Worm (Caenorhabditis elegans) whole organism, L4 larva: Measurements from ENCODE around the gene nhr-120.

Source experiments
- D1046.2 ChIP-seq: fragments of 200-800 bp; sonication (Bioruptor generic); IDR thresholded peaks from 2 replicates; pipeline ENCODE4 v1.3.6; 2022; ENCODE audit warnings: missing genetic modification characterization, missing compliant biosample characterization
- T20F7.1 ChIP-seq: fragments of 200-800 bp; sonication (Bioruptor generic); optimal IDR thresholded peaks from 2 replicates; lab custom pipeline; 2018; ENCODE audit warnings: mild to moderate bottlenecking, missing genetic modification characterization, missing compliant biosample characterization
- Y105C5A.15 ChIP-seq: fragments of 200-800 bp; sonication (Bioruptor generic); IDR thresholded peaks from 2 replicates; pipeline ENCODE4 v1.3.6; 2022; ENCODE audit warnings: missing genetic modification characterization, missing compliant biosample characterization
- Y48G9A.11 ChIP-seq: fragments of 200-800 bp; sonication (Bioruptor generic); IDR thresholded peaks from 2 replicates; pipeline ENCODE4 v1.3.6; 2022; ENCODE audit warnings: missing genetic modification reagents, missing genetic modification characterization, missing compliant biosample characterization
- ZK337.2 ChIP-seq: fragments of 200-800 bp; sonication (Bioruptor generic); IDR thresholded peaks from 2 replicates; pipeline ENCODE4 v1.3.6; 2022; ENCODE audit warnings: missing genetic modification reagents, missing genetic modification characterization, missing compliant biosample characterization
- ZK546.5 ChIP-seq, 2 experiments: sonication (generic microtip); optimal IDR thresholded peaks; 2 replicates each; lab custom pipeline; 2017; ENCODE audit warnings: missing biosample characterization in 2 of 2, missing genetic modification characterization in 2 of 2
- aly-2 ChIP-seq: sonication (generic microtip); optimal IDR thresholded peaks from 2 replicates; lab custom pipeline; 2018; ENCODE audit warnings: missing biosample characterization, missing genetic modification characterization
- ceh-32 ChIP-seq: sonication (generic microtip); optimal IDR thresholded peaks from 2 replicates; lab custom pipeline; 2016; ENCODE audit warnings: mild to moderate bottlenecking, missing genetic modification characterization, missing compliant biosample characterization; ENCODE audit not compliant: poor library complexity
- ctbp-1 ChIP-seq: fragments of 200-800 bp; sonication (Bioruptor generic); IDR thresholded peaks from 2 replicates; pipeline ENCODE4 v1.3.6; 2022; ENCODE audit warnings: missing genetic modification reagents, missing genetic modification characterization, missing compliant biosample characterization
- daf-16 ChIP-seq, 3 experiments: sonication (generic microtip); optimal IDR thresholded peaks; 2 replicates each; lab custom pipeline; 2016 to 2017; ENCODE audit warnings: missing genetic modification characterization in 3 of 3, missing genetic modification reagents in 3 of 3, mild to moderate bottlenecking in 2 of 3, missing compliant biosample characterization in 2 of 3, missing biosample characterization in 1 of 3, moderate library complexity in 1 of 3
- dmd-6 ChIP-seq: fragments of 200-800 bp; sonication (Bioruptor generic); IDR thresholded peaks from 2 replicates; pipeline ENCODE4 v1.3.6; 2022; ENCODE audit warnings: missing genetic modification reagents, missing genetic modification characterization, missing compliant biosample characterization
- duxl-1 ChIP-seq: sonication (generic microtip); optimal IDR thresholded peaks from 2 replicates; lab custom pipeline; 2016; ENCODE audit warnings: mild to moderate bottlenecking, missing genetic modification characterization, moderate library complexity, missing compliant biosample characterization; ENCODE audit not compliant: poor library complexity
- dve-1 ChIP-seq: sonication (generic microtip); optimal IDR thresholded peaks from 2 replicates; lab custom pipeline; 2017; ENCODE audit warnings: antibody characterized with exemption, mild to moderate bottlenecking, missing genetic modification characterization, missing compliant biosample characterization; ENCODE audit not compliant: insufficient read depth
- egl-27 ChIP-seq: sonication (generic microtip); optimal IDR thresholded peaks from 3 replicates; lab custom pipeline; 2017; ENCODE audit warnings: missing biosample characterization, missing genetic modification reagents, missing genetic modification characterization
- egl-43 ChIP-seq: fragments of 200-800 bp; sonication (Bioruptor generic); IDR thresholded peaks from 2 replicates; pipeline ENCODE4 v1.3.6; 2022; ENCODE audit warnings: missing genetic modification reagents, missing genetic modification characterization, missing compliant biosample characterization
- hlh-11 ChIP-seq: fragments of 200-800 bp; sonication (Bioruptor generic); optimal IDR thresholded peaks from 2 replicates; lab custom pipeline; 2018; ENCODE audit warnings: mild to moderate bottlenecking, missing genetic modification characterization, missing compliant biosample characterization
- hlh-30 ChIP-seq: sonication (generic microtip); optimal IDR thresholded peaks from 2 replicates; lab custom pipeline; 2017; ENCODE audit warnings: antibody characterized with exemption, mild to moderate bottlenecking, missing genetic modification characterization, missing compliant biosample characterization; ENCODE audit not compliant: insufficient read depth
- hmg-1.1 ChIP-seq: fragments of 200-800 bp; sonication (Bioruptor generic); IDR thresholded peaks from 2 replicates; pipeline ENCODE4 v1.3.6; 2022; ENCODE audit warnings: missing genetic modification reagents, missing genetic modification characterization, missing compliant biosample characterization
- lim-7 ChIP-seq: fragments of 200-800 bp; sonication (Bioruptor generic); IDR thresholded peaks from 2 replicates; pipeline ENCODE4 v1.3.6; 2022; ENCODE audit warnings: missing genetic modification characterization, missing compliant biosample characterization
- lin-29 ChIP-seq: fragments of 200-800 bp; sonication (Bioruptor generic); IDR thresholded peaks from 2 replicates; pipeline ENCODE4 v1.3.6; 2022; ENCODE audit warnings: missing genetic modification reagents, missing genetic modification characterization, missing compliant biosample characterization
- lin-38 ChIP-seq: fragments of 200-800 bp; sonication (Bioruptor generic); IDR thresholded peaks from 2 replicates; pipeline ENCODE4 v1.3.6; 2022; ENCODE audit warnings: missing genetic modification reagents, missing genetic modification characterization, missing compliant biosample characterization
- lsy-2 ChIP-seq, 2 experiments: fragments of 150-350 bp in 1 of 2; sonication (generic microtip) in 1 of 2; optimal IDR thresholded peaks; 2 replicates each; lab custom pipeline; 2014 to 2017; ENCODE audit warnings: missing biosample characterization in 2 of 2, missing genetic modification characterization in 2 of 2
- mdl-1 ChIP-seq, 2 experiments: fragments of 150-350 bp in 1 of 2; sonication (generic microtip) in 1 of 2; optimal IDR thresholded peaks; 2 replicates each; lab custom pipeline; 2014 to 2017; ENCODE audit warnings: missing biosample characterization in 2 of 2, missing genetic modification characterization in 2 of 2
- mdt-29 ChIP-seq: fragments of 200-800 bp; sonication (Bioruptor generic); IDR thresholded peaks from 2 replicates; pipeline ENCODE4 v1.3.6; 2022; ENCODE audit warnings: missing genetic modification reagents, missing genetic modification characterization, missing compliant biosample characterization
- mes-2 ChIP-seq: sonication (generic microtip); optimal IDR thresholded peaks from 2 replicates; lab custom pipeline; 2016; ENCODE audit warnings: missing genotype, mild to moderate bottlenecking, missing genetic modification characterization, missing compliant biosample characterization; ENCODE audit not compliant: poor library complexity, severe bottlenecking
- nhr-102 ChIP-seq: sonication (generic microtip); optimal IDR thresholded peaks from 2 replicates; lab custom pipeline; 2016; ENCODE audit warnings: mild to moderate bottlenecking, missing genetic modification characterization, moderate library complexity, missing compliant biosample characterization
- nhr-111 ChIP-seq: fragments of 200-800 bp; sonication (Bioruptor generic); optimal IDR thresholded peaks from 2 replicates; lab custom pipeline; 2018; ENCODE audit warnings: mild to moderate bottlenecking, missing genetic modification characterization, missing compliant biosample characterization
- nhr-25 ChIP-seq: sonication (generic microtip); optimal IDR thresholded peaks from 2 replicates; lab custom pipeline; 2017; ENCODE audit warnings: missing genetic modification characterization, mild to moderate bottlenecking, missing compliant biosample characterization, antibody characterized with exemption, moderate library complexity, borderline replicate concordance; ENCODE audit not compliant: insufficient read depth
- nhr-28 ChIP-seq: fragments of 150-350 bp; optimal IDR thresholded peaks from 2 replicates; lab custom pipeline; 2014; ENCODE audit warnings: missing biosample characterization, missing genetic modification characterization
- nhr-48 ChIP-seq: sonication (generic microtip); optimal IDR thresholded peaks from 2 replicates; lab custom pipeline; 2016; ENCODE audit warnings: mild to moderate bottlenecking, missing genetic modification characterization, missing compliant biosample characterization
- nhr-6 ChIP-seq: fragments of 150-350 bp; optimal IDR thresholded peaks from 2 replicates; lab custom pipeline; 2014; ENCODE audit warnings: missing biosample characterization, missing genetic modification characterization
- nhr-76 ChIP-seq: fragments of 150-350 bp; optimal IDR thresholded peaks from 2 replicates; lab custom pipeline; 2014; ENCODE audit warnings: missing biosample characterization, missing genetic modification characterization
- nhr-77 ChIP-seq: fragments of 150-350 bp; optimal IDR thresholded peaks from 2 replicates; lab custom pipeline; 2014; ENCODE audit warnings: missing biosample characterization, missing genetic modification characterization
- pha-4 ChIP-seq, 2 experiments: fragments of 150-350 bp in 1 of 2; fragments of 200-800 bp in 1 of 2; sonication (Bioruptor generic) in 1 of 2; IDR thresholded peaks in 1 of 2; optimal IDR thresholded peaks in 1 of 2; 2 replicates each; pipeline versions ENCODE4 v1.3.6 to Lab custom; 2014 to 2022; ENCODE audit warnings: missing genetic modification characterization in 2 of 2, missing genetic modification reagents in 2 of 2, missing biosample characterization in 1 of 2, missing compliant biosample characterization in 1 of 2
- pqm-1 ChIP-seq: sonication (generic microtip); optimal IDR thresholded peaks from 2 replicates; lab custom pipeline; 2017; ENCODE audit warnings: missing biosample characterization, missing genetic modification characterization
- rbr-2 ChIP-seq: sonication (generic microtip); optimal IDR thresholded peaks from 2 replicates; lab custom pipeline; 2016; ENCODE audit warnings: missing genotype, missing genetic modification characterization, missing compliant biosample characterization
- saeg-2 ChIP-seq: fragments of 200-800 bp; sonication (Bioruptor generic); IDR thresholded peaks from 2 replicates; pipeline ENCODE4 v1.3.6; 2022; ENCODE audit warnings: missing genetic modification reagents, missing genetic modification characterization, missing compliant biosample characterization
- skn-1 ChIP-seq: fragments of 150-350 bp; optimal IDR thresholded peaks from 2 replicates; lab custom pipeline; 2014; ENCODE audit warnings: missing biosample characterization, missing genetic modification characterization
- tag-97 ChIP-seq: fragments of 200-800 bp; sonication (Bioruptor generic); IDR thresholded peaks from 2 replicates; pipeline ENCODE4 v1.3.6; 2022; ENCODE audit warnings: missing genetic modification characterization, missing compliant biosample characterization
- tra-1 ChIP-seq: fragments of 200-800 bp; sonication (Bioruptor generic); IDR thresholded peaks from 2 replicates; pipeline ENCODE4 v1.3.6; 2022; ENCODE audit warnings: missing genetic modification reagents, missing genetic modification characterization, missing compliant biosample characterization
- vab-7 ChIP-seq: fragments of 200-800 bp; sonication (Bioruptor generic); IDR thresholded peaks from 2 replicates; pipeline ENCODE4 v1.3.6; 2022; ENCODE audit warnings: missing genetic modification reagents, missing genetic modification characterization, missing compliant biosample characterization
- zfp-2 ChIP-seq: sonication (generic microtip); optimal IDR thresholded peaks from 2 replicates; lab custom pipeline; 2016; ENCODE audit warnings: mild to moderate bottlenecking, missing genetic modification characterization, missing compliant biosample characterization
- zip-11 ChIP-seq: fragments of 200-800 bp; sonication (Bioruptor generic); IDR thresholded peaks from 2 replicates; pipeline ENCODE4 v1.3.6; 2022; ENCODE audit warnings: missing genetic modification characterization, missing compliant biosample characterization
- zip-2 ChIP-seq: fragments of 150-350 bp; optimal IDR thresholded peaks from 2 replicates; lab custom pipeline; 2014; ENCODE audit warnings: missing biosample characterization, missing genetic modification characterization

nhr-120 gene

DNA sequence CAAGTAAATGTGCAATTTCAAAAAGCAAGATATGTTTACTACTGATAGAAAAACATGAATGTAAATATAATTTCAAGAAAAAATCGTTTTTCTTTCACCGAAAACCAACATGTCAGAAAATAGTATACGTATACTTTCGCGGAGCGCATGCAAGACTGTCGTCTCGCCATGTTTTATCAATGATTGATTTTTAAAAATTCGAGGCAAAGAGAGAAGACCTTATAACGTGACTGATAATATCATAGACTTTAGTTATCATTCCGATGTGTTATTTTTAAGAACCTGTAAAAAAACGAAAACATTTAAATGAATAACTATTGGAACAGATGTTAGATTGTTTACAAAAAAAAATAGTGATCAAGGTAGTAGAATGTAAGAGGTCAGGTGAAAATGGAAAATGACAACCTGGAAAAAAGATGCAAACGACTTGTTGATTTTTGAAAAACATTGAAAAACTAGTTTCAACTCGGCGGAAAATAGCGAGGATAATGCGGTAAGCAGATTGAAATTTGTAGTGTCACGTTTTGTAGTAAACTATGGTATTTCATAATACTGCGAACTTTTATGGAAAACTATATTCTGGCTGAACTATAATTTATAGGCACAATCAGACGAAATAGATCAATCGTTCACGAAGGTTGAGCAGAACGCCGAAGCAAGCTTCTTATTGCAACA is 6.1 kb upstream of the nhr-120 start (continued):
- TF ChIP-seq daf-16 (GFP tag; optimal IDR thresholded peaks at IDR 0.05; lab: Kevin White, UChicago) (no peak), daf-16 (tag; optimal IDR thresholded peaks at IDR 0.05; lab: Kevin White, UChicago) (peak; percentile 74), ZK337.2 (GFP tag; lab: Robert Waterston, UW) (no peak), nhr-111 (no peak), zip-11 (GFP tag; lab: Robert Waterston, UW) (no peak), ctbp-1 (GFP tag; lab: Robert Waterston, UW) (no peak), nhr-25 (tag; lab: Kevin White, UChicago) (no peak), dmd-6 (GFP tag; lab: Robert Waterston, UW) (peak; percentile 45; the same call in 1 of the 2 replicates), egl-27 (no peak), hlh-30 (tag; lab: Kevin White, UChicago) (peak; percentile 57), lim-7 (GFP tag; lab: Robert Waterston, UW) (no peak), nhr-28 (tag; lab: Kevin White, UChicago) (peak; percentile 6), nhr-48 (tag; lab: Kevin White, UChicago) (no peak), lin-29 (GFP tag; lab: Robert Waterston, UW) (no peak), D1046.2 (GFP tag; lab: Robert Waterston, UW) (no peak), mdl-1 (tag; optimal IDR thresholded peaks at IDR 0.05; lab: Kevin White, UChicago) (no peak), skn-1 (no peak), aly-2 (no peak), Y48G9A.11 (GFP tag; lab: Robert Waterston, UW) (no peak), egl-43 (GFP tag; lab: Robert Waterston, UW) (no peak)

DNA sequence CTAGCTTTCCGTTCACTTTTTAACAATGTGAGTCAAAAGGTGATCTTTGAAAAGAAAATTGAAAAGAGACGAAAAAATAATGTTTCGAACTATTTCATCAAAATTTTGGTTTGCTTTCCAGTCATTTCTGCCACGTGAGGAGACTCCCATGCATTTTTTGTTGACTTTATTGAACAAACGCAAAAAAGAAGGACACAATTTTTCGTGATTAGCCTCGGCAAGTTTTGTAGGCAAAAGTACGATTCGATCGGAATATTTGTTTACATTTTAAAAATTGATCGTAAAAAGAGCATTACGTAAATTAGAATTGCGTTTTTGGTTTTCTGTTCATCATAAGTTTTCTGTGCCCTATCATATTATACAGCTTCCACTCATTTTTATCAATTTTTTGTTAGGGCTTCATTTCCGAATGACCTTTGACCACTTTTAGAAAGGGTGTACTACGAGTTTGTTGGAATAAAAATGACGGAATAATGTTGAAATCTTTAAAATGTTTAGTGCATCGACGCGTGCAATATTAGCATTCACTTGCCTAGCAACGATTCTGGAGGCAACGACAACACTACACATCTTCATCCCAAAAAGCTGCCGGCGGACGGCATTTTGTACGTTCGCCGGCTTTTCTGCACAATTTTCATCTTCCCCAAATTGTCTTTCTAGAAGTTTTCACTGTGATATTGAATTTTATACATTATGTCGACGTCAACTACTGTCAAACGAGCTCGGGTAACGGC is 4.7 kb upstream of the nhr-120 start, which contains the start of gene C56E10.3:
Gene C56E10.3, plus strand, starts transcription at position 684 of the 734 bp plus-strand sequence.
- no peak for TF ChIP-seq saeg-2
- no peak for TF ChIP-seq tag-97
- no peak for TF ChIP-seq mdt-29 (GFP tag; lab: Robert Waterston, UW)
- no peak for TF ChIP-seq hmg-1.1
- no peak for TF ChIP-seq Y48G9A.11 (GFP tag; lab: Robert Waterston, UW)
- peak; percentile 13 for TF ChIP-seq nhr-102 (tag; lab: Kevin White, UChicago)
- peak; percentile 20 for TF ChIP-seq nhr-28 (tag; lab: Kevin White, UChicago)
- TF ChIP-seq pha-4 (GFP tag; IDR thresholded peaks at IDR 0.05; lab: Robert Waterston, UW): no peak
- no peak for TF ChIP-seq pha-4 (tag; optimal IDR thresholded peaks at IDR 0.05; lab: Kevin White, UChicago)
- TF ChIP-seq rbr-2 (tag; lab: Kevin White, UChicago): no peak
- no peak for TF ChIP-seq duxl-1 (tag; lab: Kevin White, UChicago)
- TF ChIP-seq pqm-1 (tag; lab: Kevin White, UChicago): peak; percentile 48
- TF ChIP-seq daf-16 (GFP tag; optimal IDR thresholded peaks at IDR 0.05; lab: Kevin White, UChicago): no peak
- TF ChIP-seq daf-16 (tag; optimal IDR thresholded peaks at IDR 0.05; lab: Kevin White, UChicago): peak; percentile 89
- TF ChIP-seq tra-1 (GFP tag; lab: Robert Waterston, UW): no peak
- TF ChIP-seq zip-2: no peak
- peak; percentile 19; the same call in 1 of the 2 replicates for TF ChIP-seq dmd-6 (GFP tag; lab: Robert Waterston, UW)
- TF ChIP-seq vab-7 (GFP tag; lab: Robert Waterston, UW): no peak
- TF ChIP-seq ctbp-1 (GFP tag; lab: Robert Waterston, UW): no peak
- TF ChIP-seq ZK546.5 (tag; optimal IDR thresholded peaks at IDR 0.05; lab: Kevin White, UChicago): no peak
- no peak for TF ChIP-seq mes-2
- TF ChIP-seq zfp-2 (tag; lab: Kevin White, UChicago): no peak
- TF ChIP-seq egl-27: no peak
- TF ChIP-seq dve-1 (tag; lab: Kevin White, UChicago): peak; percentile 78
- TF ChIP-seq nhr-25 (tag; lab: Kevin White, UChicago): no peak
- no peak for TF ChIP-seq Y105C5A.15 (GFP tag; lab: Robert Waterston, UW)
- no peak for TF ChIP-seq ceh-32 (tag; lab: Kevin White, UChicago)
- TF ChIP-seq lsy-2 (tag; optimal IDR thresholded peaks at IDR 0.05; lab: Kevin White, UChicago): peak in 1 of 2 experiments; percentile 21
- peak; percentile 64 for TF ChIP-seq hlh-11 (tag; lab: Kevin White, UChicago)
- TF ChIP-seq lin-38 (GFP tag; lab: Robert Waterston, UW): no peak
- no peak for TF ChIP-seq nhr-76
- TF ChIP-seq nhr-6: no peak
- TF ChIP-seq T20F7.1 (GFP tag; lab: Kevin White, UChicago): no peak
- TF ChIP-seq nhr-77 (tag; lab: Kevin White, UChicago): peak; percentile 21
